Worm (Caenorhabditis elegans) whole organism, L4 larva: Measurements from ENCODE around the gene tbc-14.

Experiments
- D1046.2 ChIP-seq: fragments of 200-800 bp; sonication (Bioruptor generic); IDR thresholded peaks from 2 replicates; pipeline ENCODE4 v1.3.6; 2022; ENCODE audit warnings: missing genetic modification characterization, missing compliant biosample characterization
- F10B5.3 ChIP-seq: sonication (generic microtip); optimal IDR thresholded peaks from 2 replicates; lab custom pipeline; 2016; ENCODE audit warnings: mild to moderate bottlenecking, missing genetic modification characterization, missing compliant biosample characterization
- F37D6.2 ChIP-seq: sonication (generic microtip); optimal IDR thresholded peaks from 2 replicates; lab custom pipeline; 2016; ENCODE audit warnings: mild to moderate bottlenecking, missing genetic modification characterization, missing compliant biosample characterization
- F44E2.7 ChIP-seq: fragments of 200-800 bp; sonication (Bioruptor generic); IDR thresholded peaks from 2 replicates; pipeline ENCODE4 v2.1.2; 2022; ENCODE audit warnings: missing genetic modification characterization, missing compliant biosample characterization
- F49E8.2 ChIP-seq: sonication (generic microtip); optimal IDR thresholded peaks from 2 replicates; lab custom pipeline; 2016; ENCODE audit warnings: missing compliant biosample characterization, mild to moderate bottlenecking, missing genetic modification characterization, borderline replicate concordance
- Y48G9A.11 ChIP-seq: fragments of 200-800 bp; sonication (Bioruptor generic); IDR thresholded peaks from 2 replicates; pipeline ENCODE4 v1.3.6; 2022; ENCODE audit warnings: missing genetic modification reagents, missing genetic modification characterization, missing compliant biosample characterization
- aha-1 ChIP-seq: fragments of 150-350 bp; peaks from one replicate; lab custom pipeline; 2014; ENCODE audit warnings: missing biosample characterization, missing genetic modification characterization
- ama-1 ChIP-seq: fragments of 150-350 bp; optimal IDR thresholded peaks from 2 replicates; lab custom pipeline; 2014; ENCODE audit warnings: inconsistent platforms, mixed read lengths
- ceh-28 ChIP-seq: fragments of 150-350 bp; optimal IDR thresholded peaks from 2 replicates; lab custom pipeline; 2014; ENCODE audit warnings: missing biosample characterization, missing genetic modification reagents, missing genetic modification characterization
- ceh-62 ChIP-seq: sonication (generic microtip); optimal IDR thresholded peaks from 2 replicates; lab custom pipeline; 2017; ENCODE audit warnings: missing biosample characterization, missing genetic modification characterization
- daf-12 ChIP-seq: fragments of 150-350 bp; optimal IDR thresholded peaks from 2 replicates; lab custom pipeline; 2014; ENCODE audit warnings: missing biosample characterization, missing genetic modification reagents, missing genetic modification characterization
- daf-16 ChIP-seq, 3 experiments: sonication (generic microtip); optimal IDR thresholded peaks; 2 replicates each; lab custom pipeline; 2016 to 2017; ENCODE audit warnings: missing genetic modification characterization in 3 of 3, missing genetic modification reagents in 3 of 3, mild to moderate bottlenecking in 2 of 3, missing compliant biosample characterization in 2 of 3, missing biosample characterization in 1 of 3, moderate library complexity in 1 of 3
- dmd-6 ChIP-seq: fragments of 200-800 bp; sonication (Bioruptor generic); IDR thresholded peaks from 2 replicates; pipeline ENCODE4 v1.3.6; 2022; ENCODE audit warnings: missing genetic modification reagents, missing genetic modification characterization, missing compliant biosample characterization
- dmd-9 ChIP-seq: fragments of 200-800 bp; sonication (Bioruptor generic); IDR thresholded peaks from 2 replicates; pipeline ENCODE4 v1.3.6; 2022; ENCODE audit warnings: missing genetic modification reagents, missing genetic modification characterization, missing compliant biosample characterization
- duxl-1 ChIP-seq: sonication (generic microtip); optimal IDR thresholded peaks from 2 replicates; lab custom pipeline; 2016; ENCODE audit warnings: mild to moderate bottlenecking, missing genetic modification characterization, moderate library complexity, missing compliant biosample characterization; ENCODE audit not compliant: poor library complexity
- hlh-11 ChIP-seq: fragments of 200-800 bp; sonication (Bioruptor generic); optimal IDR thresholded peaks from 2 replicates; lab custom pipeline; 2018; ENCODE audit warnings: mild to moderate bottlenecking, missing genetic modification characterization, missing compliant biosample characterization
- jun-1 ChIP-seq: fragments of 150-350 bp; optimal IDR thresholded peaks from 2 replicates; lab custom pipeline; 2014; ENCODE audit warnings: missing biosample characterization, missing genetic modification reagents, missing genetic modification characterization
- lin-1 ChIP-seq: fragments of 200-800 bp; sonication (Bioruptor generic); IDR thresholded peaks from 2 replicates; pipeline ENCODE4 v1.3.6; 2022; ENCODE audit warnings: missing genetic modification reagents, missing genetic modification characterization, missing compliant biosample characterization
- lin-13 ChIP-seq: fragments of 150-350 bp; optimal IDR thresholded peaks from 2 replicates; lab custom pipeline; 2014; ENCODE audit warnings: missing biosample characterization, missing genetic modification reagents, missing genetic modification characterization
- lin-15B ChIP-seq: fragments of 150-350 bp; sonication (generic microtip); optimal IDR thresholded peaks from 3 replicates; lab custom pipeline; 2014; ENCODE audit warnings: missing biosample characterization, missing genetic modification characterization
- lin-39 ChIP-seq: fragments of 150-350 bp; optimal IDR thresholded peaks from 2 replicates; lab custom pipeline; 2014; ENCODE audit warnings: missing biosample characterization, missing genetic modification reagents, missing genetic modification characterization
- lir-3 ChIP-seq: sonication (generic microtip); optimal IDR thresholded peaks from 2 replicates; lab custom pipeline; 2016; ENCODE audit warnings: mild to moderate bottlenecking, missing genetic modification characterization, missing compliant biosample characterization
- mes-2 ChIP-seq: sonication (generic microtip); optimal IDR thresholded peaks from 2 replicates; lab custom pipeline; 2016; ENCODE audit warnings: missing genotype, mild to moderate bottlenecking, missing genetic modification characterization, missing compliant biosample characterization; ENCODE audit not compliant: poor library complexity, severe bottlenecking
- mxl-2 ChIP-seq: fragments of 200-800 bp; sonication (Bioruptor generic); conservative IDR thresholded peaks from 2 replicates; pipeline ENCODE4 v1.3.6; 2022; ENCODE audit warnings: missing genetic modification reagents, missing genetic modification characterization, missing compliant biosample characterization
- nhr-41 ChIP-seq: fragments of 200-800 bp; sonication (Bioruptor generic); IDR thresholded peaks from 2 replicates; pipeline ENCODE4 v1.3.6; 2022; ENCODE audit warnings: missing genetic modification reagents, missing genetic modification characterization, missing compliant biosample characterization
- nhr-42 ChIP-seq: fragments of 200-800 bp; sonication (Bioruptor generic); IDR thresholded peaks from 2 replicates; pipeline ENCODE4 v1.3.6; 2022; ENCODE audit warnings: missing genetic modification characterization, missing compliant biosample characterization
- nhr-6 ChIP-seq: fragments of 150-350 bp; optimal IDR thresholded peaks from 2 replicates; lab custom pipeline; 2014; ENCODE audit warnings: missing biosample characterization, missing genetic modification characterization
- php-3 ChIP-seq: fragments of 200-800 bp; sonication (Bioruptor generic); IDR thresholded peaks from 2 replicates; pipeline ENCODE4 v1.3.6; 2022; ENCODE audit warnings: missing genetic modification reagents, missing genetic modification characterization, missing compliant biosample characterization
- pqm-1 ChIP-seq: sonication (generic microtip); optimal IDR thresholded peaks from 2 replicates; lab custom pipeline; 2017; ENCODE audit warnings: missing biosample characterization, missing genetic modification characterization
- skn-1 ChIP-seq: fragments of 150-350 bp; optimal IDR thresholded peaks from 2 replicates; lab custom pipeline; 2014; ENCODE audit warnings: missing biosample characterization, missing genetic modification characterization
- snpc-1.2 ChIP-seq: fragments of 200-800 bp; sonication (Bioruptor generic); IDR thresholded peaks from 2 replicates; pipeline ENCODE4 v1.3.6; 2022; ENCODE audit warnings: missing genetic modification reagents, missing genetic modification characterization, missing compliant biosample characterization
- snpc-4 ChIP-seq: fragments of 150-350 bp; optimal IDR thresholded peaks from 2 replicates; lab custom pipeline; 2014; ENCODE audit warnings: missing biosample characterization, missing genetic modification characterization
- spr-1 ChIP-seq: sonication (generic microtip); optimal IDR thresholded peaks from 2 replicates; lab custom pipeline; 2016; ENCODE audit warnings: mild to moderate bottlenecking, missing genetic modification characterization, missing compliant biosample characterization
- tag-97 ChIP-seq: fragments of 200-800 bp; sonication (Bioruptor generic); IDR thresholded peaks from 2 replicates; pipeline ENCODE4 v1.3.6; 2022; ENCODE audit warnings: missing genetic modification characterization, missing compliant biosample characterization
- unc-130 ChIP-seq: sonication (generic microtip); optimal IDR thresholded peaks from 2 replicates; lab custom pipeline; 2016; ENCODE audit warnings: missing genetic modification reagents, missing genetic modification characterization, missing compliant biosample characterization
- unc-62 ChIP-seq, 3 experiments: fragments of 150-350 bp in 1 of 3; sonication (generic microtip); optimal IDR thresholded peaks in 2 of 3; peaks in 1 of 3; 1 replicate in 1 of 3; 2 replicates in 2 of 3; lab custom pipeline; 2014 to 2017; ENCODE audit warnings: missing biosample characterization in 3 of 3, missing genetic modification characterization in 3 of 3, missing genetic modification reagents in 3 of 3, missing genotype in 1 of 3
- ztf-7 ChIP-seq: fragments of 150-350 bp; optimal IDR thresholded peaks from 2 replicates; lab custom pipeline; 2014; ENCODE audit warnings: missing biosample characterization, missing genetic modification characterization

Gene tbc-14

ce11 chrII:13444307-13444706 lies 3.1 kb downstream of the tbc-14 start:
- no peak for TF ChIP-seq ztf-7
- TF ChIP-seq nhr-42 (GFP tag; lab: Robert Waterston, UW) = no peak
- no peak for TF ChIP-seq daf-12
- TF ChIP-seq nhr-41 (GFP tag; lab: Robert Waterston, UW) = no peak
- TF ChIP-seq dmd-9 (GFP tag; lab: Robert Waterston, UW) = no peak
- TF ChIP-seq pqm-1 = no peak
- TF ChIP-seq mxl-2 (GFP tag; lab: Robert Waterston, UW) = no peak
- TF ChIP-seq daf-16 (GFP tag; optimal IDR thresholded peaks at IDR 0.05; lab: Kevin White, UChicago) = no peak
- no peak for TF ChIP-seq daf-16 (tag; optimal IDR thresholded peaks at IDR 0.05; lab: Kevin White, UChicago)
- no peak for TF ChIP-seq ceh-62
- no peak for TF ChIP-seq duxl-1
- no peak for TF ChIP-seq php-3 (GFP tag; lab: Robert Waterston, UW)
- no peak for TF ChIP-seq hlh-11
- no peak for TF ChIP-seq F44E2.7 (GFP tag; lab: Robert Waterston, UW)
- TF ChIP-seq nhr-6 = no peak
- TF ChIP-seq unc-130 (GFP tag; lab: Kevin White, UChicago) = no peak
- TF ChIP-seq lin-39 (tag; lab: Kevin White, UChicago) = no peak
- no peak for TF ChIP-seq skn-1 (tag; lab: Kevin White, UChicago)

ce11 chrII:13436725-13437124 lies 10.7 kb downstream of the tbc-14 start, which contains the start of gene Y48E1C.4:
TSS of gene Y48E1C.4 (minus strand) at chrII:13436825.
- TF ChIP-seq ama-1 (lab: Kevin White, UChicago) (peak; percentile 27), Y48G9A.11 (GFP tag; lab: Robert Waterston, UW) (no peak)

- TF ChIP-seq F10B5.3 (tag; lab: Kevin White, UChicago) (no peak), F49E8.2 (tag; lab: Kevin White, UChicago) (no peak), lin-15B (tag; lab: Kevin White, UChicago) (no peak), skn-1 (tag; lab: Kevin White, UChicago) (no peak), jun-1 (tag; lab: Kevin White, UChicago) (no peak), ceh-28 (tag; lab: Kevin White, UChicago) (no peak), dmd-6 (GFP tag; lab: Robert Waterston, UW) (no peak), spr-1 (no peak), lin-1 (GFP tag; lab: Robert Waterston, UW) (no peak), F37D6.2 (tag; lab: Kevin White, UChicago) (no peak), lir-3 (no peak), mes-2 (tag; lab: Kevin White, UChicago) (no peak), tag-97 (GFP tag; lab: Robert Waterston, UW) (no peak), snpc-1.2 (GFP tag; lab: Robert Waterston, UW) (no peak), D1046.2 (GFP tag; lab: Robert Waterston, UW) (no peak), aha-1 (tag; lab: Kevin White, UChicago) (no peak), unc-62 (GFP tag; optimal IDR thresholded peaks at IDR 0.05 in 1 of 2; lab: Kevin White, UChicago) (no peak), unc-62 (tag; optimal IDR thresholded peaks at IDR 0.05; lab: Kevin White, UChicago) (no peak), lin-13 (GFP tag; lab: Kevin White, UChicago) (no peak)
These were observed 23.2 kb downstream of the tbc-14 start, which contains the start of gene Y48E1C.2 for ce11 chrII:13424242-13424641. TSS of gene Y48E1C.2 (plus strand) at chrII:13424542.

ce11 chrII:13417452-13418031 lies 29.9 kb downstream of the tbc-14 start:
- TF ChIP-seq ceh-28 (tag; lab: Kevin White, UChicago) (peak; percentile 97), snpc-4 (tag; lab: Kevin White, UChicago) (no peak)
- TF ChIP-seq, all 104 proteins: peak for 1
